Fruit fly (Drosophila melanogaster): ENCODE results near the gene Oatp33Eb.

- TF ChIP-seq CG9948 (tag; optimal IDR thresholded peaks at IDR 0.05), result no peak
- TF ChIP-seq D1 (tag; optimal IDR thresholded peaks at IDR 0.05), result no peak
- TF ChIP-seq rn (GFP tag; IDR thresholded peaks at IDR 0.05), result no peak
- no peak for TF ChIP-seq CG4496 (GFP tag; IDR thresholded peaks at IDR 0.05)
- no peak for TF ChIP-seq CG34367 (tag; optimal IDR thresholded peaks at IDR 0.05)
- no peak for TF ChIP-seq gl (tag; optimal IDR thresholded peaks at IDR 0.05)
- no peak for TF ChIP-seq CG17806 (tag; optimal IDR thresholded peaks at IDR 0.05)
- no peak for TF ChIP-seq CG10348 (GFP tag; IDR thresholded peaks at IDR 0.05)
- TF ChIP-seq CG8159 (tag; optimal IDR thresholded peaks at IDR 0.05), result no peak
Observed at dm6 chr2L:12478494-12478893, 30.2 kb downstream of the Oatp33Eb start.

Measured in whole organism, pupa.